Fruit fly (Drosophila melanogaster) whole organism, embryonic: ENCODE measurements around the gene Slu7.

ENCODE experiments used
- Atf-2 ChIP-seq: fragments of 200-800 bp; sonication (Bioruptor generic); optimal IDR thresholded peaks from 2 replicates; lab custom pipeline; 2016; ENCODE audit warnings: missing biosample characterization, missing genetic modification characterization
- Atf3 ChIP-seq: fragments of 200-800 bp; sonication (Bioruptor generic); optimal IDR thresholded peaks from 3 replicates; lab custom pipeline; 2016; ENCODE audit warnings: missing biosample characterization, missing genetic modification characterization
- CG11695 ChIP-seq: fragments of 200-800 bp; sonication (Bioruptor generic); IDR thresholded peaks from 3 replicates; pipeline ENCODE4 v1.3.6; 2022; ENCODE audit warnings: missing biosample characterization, missing genetic modification characterization
- CG12104 ChIP-seq: fragments of 200-800 bp; sonication (Bioruptor generic); optimal IDR thresholded peaks from 3 replicates; lab custom pipeline; 2016; ENCODE audit warnings: missing biosample characterization, missing genetic modification characterization
- CG12236 ChIP-seq: fragments of 200-800 bp; sonication (Bioruptor generic); optimal IDR thresholded peaks from 2 replicates; lab custom pipeline; 2016; ENCODE audit warnings: missing biosample characterization, missing genetic modification characterization
- CG12744 ChIP-seq: fragments of 200-800 bp; sonication (Bioruptor generic); optimal IDR thresholded peaks from 2 replicates; lab custom pipeline; 2016; ENCODE audit warnings: missing biosample characterization, missing genetic modification characterization
- CG14860 ChIP-seq: fragments of 200-800 bp; sonication (Bioruptor generic); IDR thresholded peaks from 3 replicates; pipeline ENCODE4 v1.3.6; 2022; ENCODE audit warnings: missing biosample characterization, missing genetic modification characterization; ENCODE audit not compliant: partially characterized antibody
- CG15269 ChIP-seq: fragments of 200-800 bp; sonication (Bioruptor generic); optimal IDR thresholded peaks from 2 replicates; lab custom pipeline; 2018; ENCODE audit warnings: missing biosample characterization, mild to moderate bottlenecking, missing genetic modification characterization, moderate library complexity
- CG15479 ChIP-seq: fragments of 200-800 bp; sonication (Bioruptor generic); optimal IDR thresholded peaks from 3 replicates; lab custom pipeline; 2019; ENCODE audit warnings: missing biosample characterization, mild to moderate bottlenecking, missing genetic modification characterization, moderate library complexity
- CG1647 ChIP-seq: fragments of 200-800 bp; sonication (Bioruptor generic); optimal IDR thresholded peaks from 3 replicates; lab custom pipeline; 2016; ENCODE audit warnings: missing biosample characterization, missing genetic modification characterization
- CG16863 ChIP-seq: fragments of 200-800 bp; sonication (Bioruptor generic); optimal IDR thresholded peaks from 3 replicates; lab custom pipeline; 2016; ENCODE audit warnings: missing biosample characterization, missing genetic modification characterization
- CG18262 ChIP-seq: fragments of 200-800 bp; optimal IDR thresholded peaks from 3 replicates; lab custom pipeline; 2019; ENCODE audit warnings: missing biosample characterization, mild to moderate bottlenecking, missing genetic modification characterization, moderate library complexity
- CG2199 ChIP-seq: fragments of 200-800 bp; sonication (Bioruptor generic); IDR thresholded peaks from 3 replicates; pipeline ENCODE4 v1.3.6; 2022; ENCODE audit warnings: missing biosample characterization, missing genetic modification characterization
- CG2678 ChIP-seq: fragments of 200-800 bp; sonication (Bioruptor generic); optimal IDR thresholded peaks from 3 replicates; lab custom pipeline; 2019; ENCODE audit warnings: missing biosample characterization, mild to moderate bottlenecking, missing genetic modification characterization, moderate library complexity
- CG3065 ChIP-seq: fragments of 200-800 bp; sonication (Bioruptor generic); optimal IDR thresholded peaks from 2 replicates; lab custom pipeline; 2016; ENCODE audit warnings: missing biosample characterization, missing genetic modification characterization
- CG31224 ChIP-seq: fragments of 200-800 bp; sonication (Bioruptor generic); IDR thresholded peaks from 2 replicates; pipeline ENCODE4 v1.3.6; 2022; ENCODE audit warnings: missing biosample characterization, missing genetic modification characterization
- CG31365 ChIP-seq: fragments of 200-800 bp; sonication (Bioruptor generic); optimal IDR thresholded peaks from 2 replicates; lab custom pipeline; 2018; ENCODE audit warnings: missing biosample characterization, mild to moderate bottlenecking, missing genetic modification characterization
- CG4282 ChIP-seq: fragments of 200-800 bp; sonication (Bioruptor generic); optimal IDR thresholded peaks from 2 replicates; lab custom pipeline; 2016; ENCODE audit warnings: missing biosample characterization, missing genetic modification characterization
- CG4328 ChIP-seq: fragments of 200-800 bp; sonication (Bioruptor generic); optimal IDR thresholded peaks from 3 replicates; lab custom pipeline; 2017; ENCODE audit warnings: missing biosample characterization, missing genetic modification reagents, missing genetic modification characterization
- CG4360 ChIP-seq: fragments of 200-800 bp; sonication (Bioruptor generic); IDR thresholded peaks from 2 replicates; pipeline ENCODE4 v1.3.6; 2022; ENCODE audit warnings: missing biosample characterization, missing genetic modification characterization
- CG4707 ChIP-seq: fragments of 200-800 bp; sonication (Bioruptor generic); optimal IDR thresholded peaks from 2 replicates; lab custom pipeline; 2018; ENCODE audit warnings: missing biosample characterization, mild to moderate bottlenecking, missing genetic modification characterization, moderate library complexity
- CG7271 ChIP-seq: fragments of 200-800 bp; sonication (Bioruptor generic); optimal IDR thresholded peaks from 2 replicates; lab custom pipeline; 2018; ENCODE audit warnings: missing biosample characterization, mild to moderate bottlenecking, missing genetic modification characterization, moderate library complexity
- CG9727 ChIP-seq: fragments of 200-800 bp; sonication (Bioruptor generic); optimal IDR thresholded peaks from 3 replicates; lab custom pipeline; 2017; ENCODE audit warnings: missing biosample characterization, mild to moderate bottlenecking, missing genetic modification characterization
- CrebB ChIP-seq: fragments of 200-800 bp; sonication (Bioruptor generic); optimal IDR thresholded peaks from 3 replicates; lab custom pipeline; 2018; ENCODE audit warnings: missing biosample characterization, mild to moderate bottlenecking, missing genetic modification characterization
- D ChIP-seq, 2 experiments: fragments of 200-800 bp in 1 of 2; fragments of >200 bp in 1 of 2; sonication (Bioruptor generic) in 1 of 2; optimal IDR thresholded peaks; 2 replicates in 1 of 2; 3 replicates in 1 of 2; lab custom pipeline; 2017; ENCODE audit warnings: mild to moderate bottlenecking in 1 of 2, missing biosample characterization in 1 of 2, missing genetic modification characterization in 1 of 2, missing genetic modification reagents in 1 of 2
- Doc3 ChIP-seq: fragments of 200-800 bp; sonication (Bioruptor generic); IDR thresholded peaks from 3 replicates; pipeline ENCODE4 v1.3.6; 2022; ENCODE audit warnings: missing biosample characterization, missing genetic modification characterization; ENCODE audit not compliant: partially characterized antibody
- Ets97D ChIP-seq: fragments of 200-800 bp; sonication (Bioruptor generic); optimal IDR thresholded peaks from 3 replicates; lab custom pipeline; 2016; ENCODE audit warnings: missing biosample characterization, missing genetic modification characterization
- Med ChIP-seq: fragments of 200-800 bp; sonication (Bioruptor generic); peaks from one replicate; lab custom pipeline; 2016; ENCODE audit warnings: missing biosample characterization, missing genetic modification characterization, mild to moderate bottlenecking, inconsistent platforms, moderate library complexity
- Taf1 ChIP-seq: fragments of 200-800 bp; sonication (Bioruptor generic); IDR thresholded peaks from 2 replicates; pipeline ENCODE4 v1.3.6; 2022; ENCODE audit warnings: missing biosample characterization, missing genetic modification characterization
- bsh ChIP-seq, 2 experiments: fragments of 200-800 bp; sonication (Bioruptor generic); optimal IDR thresholded peaks; 2 replicates each; lab custom pipeline; 2017 to 2018; ENCODE audit warnings: mild to moderate bottlenecking in 2 of 2, missing biosample characterization in 2 of 2, missing genetic modification characterization in 2 of 2, moderate library complexity in 1 of 2
- cg ChIP-seq: fragments of 200-800 bp; sonication (Bioruptor generic); optimal IDR thresholded peaks from 3 replicates; lab custom pipeline; 2019; ENCODE audit warnings: missing biosample characterization, mild to moderate bottlenecking, missing genetic modification characterization, moderate library complexity
- crc ChIP-seq: fragments of 200-800 bp; sonication (Bioruptor generic); optimal IDR thresholded peaks from 2 replicates; lab custom pipeline; 2016; ENCODE audit warnings: missing biosample characterization, missing genetic modification characterization
- croc ChIP-seq: fragments of 200-800 bp; sonication (Bioruptor generic); conservative IDR thresholded peaks from 3 replicates; pipeline ENCODE4 v1.3.6; 2022; ENCODE audit warnings: missing biosample characterization, missing genetic modification characterization
- crol ChIP-seq: fragments of 200-800 bp; sonication (Bioruptor generic); IDR thresholded peaks from 2 replicates; pipeline ENCODE4 v1.3.6; 2022; ENCODE audit warnings: missing biosample characterization, missing genetic modification characterization
- da ChIP-seq: fragments of 200-800 bp; sonication (Bioruptor generic); optimal IDR thresholded peaks from 2 replicates; lab custom pipeline; 2016; ENCODE audit warnings: missing biosample characterization, missing genetic modification characterization
- dmrt11E ChIP-seq: fragments of 200-800 bp; sonication (Bioruptor generic); optimal IDR thresholded peaks from 3 replicates; lab custom pipeline; 2018; ENCODE audit warnings: missing biosample characterization, mild to moderate bottlenecking, missing genetic modification characterization, moderate library complexity
- gce ChIP-seq: fragments of 200-800 bp; sonication (Bioruptor generic); IDR thresholded peaks from 3 replicates; pipeline ENCODE4 v1.3.6; 2022; ENCODE audit warnings: missing biosample characterization, missing genetic modification characterization
- gro ChIP-seq: fragments of 200-800 bp; sonication (Bioruptor generic); optimal IDR thresholded peaks from 2 replicates; lab custom pipeline; 2016; ENCODE audit warnings: missing biosample characterization, missing genetic modification characterization
- h ChIP-seq: fragments of >200 bp; optimal IDR thresholded peaks from 2 replicates; lab custom pipeline; 2017
- ham ChIP-seq: fragments of 200-800 bp; sonication (Bioruptor generic); IDR thresholded peaks from 2 replicates; pipeline ENCODE4 v1.3.6; 2022; ENCODE audit warnings: missing biosample characterization, missing genetic modification characterization
- jigr1 ChIP-seq: fragments of 200-800 bp; sonication (Bioruptor generic); IDR thresholded peaks from 3 replicates; pipeline ENCODE4 v1.3.6; 2022; ENCODE audit warnings: missing biosample characterization, missing genetic modification characterization
- lbe ChIP-seq: fragments of 200-800 bp; sonication (Bioruptor generic); optimal IDR thresholded peaks from 2 replicates; lab custom pipeline; 2016; ENCODE audit warnings: missing biosample characterization, mild to moderate bottlenecking, missing genetic modification characterization
- lmd ChIP-seq: fragments of 200-800 bp; sonication (Bioruptor generic); IDR thresholded peaks from 2 replicates; pipeline ENCODE4 v1.3.6; 2022; ENCODE audit warnings: missing biosample characterization, missing genetic modification characterization
- oc ChIP-seq: fragments of 200-800 bp; sonication (Bioruptor generic); optimal IDR thresholded peaks from 2 replicates; lab custom pipeline; 2018; ENCODE audit warnings: missing biosample characterization, mild to moderate bottlenecking, missing genetic modification characterization, moderate library complexity
- odd ChIP-seq: fragments of 200-800 bp; sonication (Bioruptor generic); optimal IDR thresholded peaks from 2 replicates; lab custom pipeline; 2017; ENCODE audit warnings: missing biosample characterization, mild to moderate bottlenecking, missing genetic modification characterization
- pum ChIP-seq: fragments of 200-800 bp; sonication (Bioruptor generic); optimal IDR thresholded peaks from 2 replicates; lab custom pipeline; 2016; ENCODE audit warnings: missing biosample characterization, missing genetic modification characterization
- sna ChIP-seq: fragments of 200-800 bp; sonication (Bioruptor generic); IDR thresholded peaks from 2 replicates; pipeline ENCODE4 v1.3.6; 2022; ENCODE audit warnings: missing biosample characterization, missing genetic modification characterization; ENCODE audit not compliant: partially characterized antibody
- ssp ChIP-seq: fragments of 200-800 bp; sonication (Bioruptor generic); IDR thresholded peaks from 2 replicates; pipeline ENCODE4 v1.3.6; 2022; ENCODE audit warnings: missing biosample characterization, missing genetic modification characterization
- tll ChIP-seq, 2 experiments: fragments of 200-800 bp in 1 of 2; fragments of >200 bp in 1 of 2; sonication (Bioruptor generic) in 1 of 2; optimal IDR thresholded peaks; 2 replicates each; lab custom pipeline; 2017 to 2019; ENCODE audit warnings: missing biosample characterization in 2 of 2, missing genetic modification characterization in 2 of 2, mild to moderate bottlenecking in 1 of 2, moderate library complexity in 1 of 2

Slu7 gene

dm6 chr3R:29033909-29034629, 4.8 kb downstream of the Slu7 start, which contains the start of the genes beta4GalNAcTB and Cpsf100 (continued):
- TF ChIP-seq CG11695 (peak; percentile 25; the same call in 1 of the 3 replicates), Atf-2 (GFP tag; lab: Kevin White, UChicago) (peak; percentile 58), bsh (GFP tag; optimal IDR thresholded peaks at IDR 0.05; lab: Kevin White, UChicago) (peak in 1 of 2 experiments; percentile 48), gce (GFP tag; lab: Robert Waterston, UW) (no peak), Doc3 (GFP tag; lab: Robert Waterston, UW) (no peak), CG18262 (tag; lab: Kevin White, UChicago) (peak; percentile 83), odd (GFP tag; lab: Kevin White, UChicago) (no peak), CG1647 (GFP tag; lab: Kevin White, UChicago) (no peak), D (optimal IDR thresholded peaks at IDR 0.05; lab: Kevin White, UChicago) (no peak), D (GFP tag; optimal IDR thresholded peaks at IDR 0.05; lab: Kevin White, UChicago) (peak; percentile 70), CG15269 (tag; lab: Kevin White, UChicago) (peak; percentile 70), CG7271 (tag; lab: Kevin White, UChicago) (peak; percentile 17), CG14860 (GFP tag; lab: Robert Waterston, UW) (no peak), CG4328 (GFP tag; lab: Kevin White, UChicago) (peak; percentile 32), CG4360 (GFP tag; lab: Robert Waterston, UW) (no peak), CG4282 (GFP tag; lab: Kevin White, UChicago) (no peak), lbe (GFP tag; lab: Kevin White, UChicago) (no peak), pum (GFP tag; lab: Kevin White, UChicago) (peak; percentile 65), CG31365 (no peak), cg (no peak), CG2678 (peak; percentile 83), dmrt11E (tag; lab: Kevin White, UChicago) (peak; percentile 72), CG4707 (no peak), Med (GFP tag; lab: Kevin White, UChicago) (peak; percentile 89), tll (GFP tag; optimal IDR thresholded peaks at IDR 0.05; lab: Kevin White, UChicago) (no peak), CG12744 (peak; percentile 40), ssp (GFP tag; lab: Robert Waterston, UW) (peak; percentile 59), crol (GFP tag; lab: Robert Waterston, UW) (no peak), croc (GFP tag; lab: Robert Waterston, UW) (peak; percentile 36; the same call in 1 of the 3 replicates), lmd (GFP tag; lab: Robert Waterston, UW) (peak; percentile 68), Taf1 (GFP tag; lab: Robert Waterston, UW) (0 out of 2 replicates have a peak, but pooled peaks have one; percentile 7), gro (GFP tag; lab: Kevin White, UChicago) (no peak), ham (GFP tag; lab: Robert Waterston, UW) (no peak), CG9727 (GFP tag; lab: Kevin White, UChicago) (peak; percentile 89), h (no peak), CG2199 (0 out of 3 replicates have a peak, but pooled peaks have one; percentile 10), CG31224 (GFP tag; lab: Robert Waterston, UW) (peak; percentile 27; the same call in 1 of the 2 replicates), CG12104 (GFP tag; lab: Kevin White, UChicago) (peak; percentile 79), CG16863 (peak; percentile 64), Ets97D (GFP tag; lab: Kevin White, UChicago) (peak; percentile 35), CG12236 (no peak), jigr1 (peak; percentile 18; the same call in 1 of the 3 replicates), CG15479 (no peak), oc (no peak), CG3065 (GFP tag; lab: Kevin White, UChicago) (peak; percentile 8), CrebB (tag; lab: Kevin White, UChicago) (no peak), da (GFP tag; lab: Kevin White, UChicago) (no peak), crc (peak; percentile 30), Atf3 (GFP tag; lab: Kevin White, UChicago) (peak; percentile 10), sna (GFP tag; lab: Robert Waterston, UW) (no peak)
